Worm (Caenorhabditis elegans): ENCODE results near the gene malt-1.

Gene malt-1

ce11 chrII:6934729-6935128 is 16.4 kb downstream of the malt-1 start:
- TF ChIP-seq ceh-9 (tag; optimal IDR thresholded peaks at IDR 0.05) (no peak), pha-4 (tag; optimal IDR thresholded peaks at IDR 0.05) (peak; percentile 43), lin-39 (tag; optimal IDR thresholded peaks at IDR 0.05) (peak; percentile 46)

- TF ChIP-seq pha-4 (tag; optimal IDR thresholded peaks at IDR 0.05) (peak; percentile 13), lsy-12 (tag; optimal IDR thresholded peaks at IDR 0.05) (no peak), nhr-76 (tag; optimal IDR thresholded peaks at IDR 0.05) (no peak), ceh-28 (tag; optimal IDR thresholded peaks at IDR 0.05) (peak; percentile 70), daf-12 (tag; optimal IDR thresholded peaks at IDR 0.05) (no peak)
These were observed 18.1 kb downstream of the malt-1 start for ce11 chrII:6932978-6933377.

- TF ChIP-seq elt-2 (tag; optimal IDR thresholded peaks at IDR 0.05) = peak; percentile 1
- TF ChIP-seq pha-4 (tag; optimal IDR thresholded peaks at IDR 0.05) = peak; percentile 4
- no peak for TF ChIP-seq fos-1 (tag; optimal IDR thresholded peaks at IDR 0.05)
- TF ChIP-seq nfya-1 (tag; optimal IDR thresholded peaks at IDR 0.05; ENCODE audit: insufficient read depth) = peak; percentile 28
- no peak for TF ChIP-seq fkh-10 (GFP tag; optimal IDR thresholded peaks at IDR 0.05)
These were observed 21.0 kb downstream of the malt-1 start for ce11 chrII:6930072-6930471.

ce11 chrII:6928416-6928815 is 22.7 kb downstream of the malt-1 start, which contains the start of gene flcn-1:
flcn-1 (plus strand) TSS chrII:6928763.
- TF ChIP-seq ztf-4 (tag; optimal IDR thresholded peaks at IDR 0.05) (no peak), pha-4 (tag; optimal IDR thresholded peaks at IDR 0.05) (peak; percentile 47), nfya-1 (tag; optimal IDR thresholded peaks at IDR 0.05; ENCODE audit: insufficient read depth) (peak; percentile 57), ceh-16 (tag; optimal IDR thresholded peaks at IDR 0.05) (no peak), fos-1 (tag; optimal IDR thresholded peaks at IDR 0.05) (no peak), skn-1 (tag; optimal IDR thresholded peaks at IDR 0.05) (no peak), nhr-67 (tag; optimal IDR thresholded peaks at IDR 0.05) (no peak), zag-1 (tag; optimal IDR thresholded peaks at IDR 0.05) (no peak), snpc-4 (tag; optimal IDR thresholded peaks at IDR 0.05) (peak; percentile 43), egl-5 (tag; optimal IDR thresholded peaks at IDR 0.05) (no peak), ama-1 (optimal IDR thresholded peaks at IDR 0.05) (no peak), daf-12 (tag; optimal IDR thresholded peaks at IDR 0.05) (no peak), pqm-1 (tag; optimal IDR thresholded peaks at IDR 0.05) (peak; percentile 2), ceh-9 (tag; optimal IDR thresholded peaks at IDR 0.05) (no peak), ztf-11 (tag; optimal IDR thresholded peaks at IDR 0.05) (no peak), elt-2 (tag; optimal IDR thresholded peaks at IDR 0.05) (peak; percentile 50), fkh-10 (GFP tag; optimal IDR thresholded peaks at IDR 0.05) (no peak), unc-39 (tag; optimal IDR thresholded peaks at IDR 0.05) (no peak), sea-2 (GFP tag; optimal IDR thresholded peaks at IDR 0.05) (no peak), ZK546.5 (tag; optimal IDR thresholded peaks at IDR 0.05) (no peak), nhr-25 (tag; optimal IDR thresholded peaks at IDR 0.05) (no peak), nhr-23 (tag; optimal IDR thresholded peaks at IDR 0.05) (no peak), hmg-11 (tag; optimal IDR thresholded peaks at IDR 0.05) (peak; percentile 64), nhr-77 (tag; optimal IDR thresholded peaks at IDR 0.05) (no peak), nhr-11 (tag; optimal IDR thresholded peaks at IDR 0.05) (no peak), nhr-43 (tag; optimal IDR thresholded peaks at IDR 0.05; ENCODE audit: poor library complexity, severe bottlenecking) (no peak), fkh-2 (tag; optimal IDR thresholded peaks at IDR 0.05) (no peak), nhr-76 (tag; optimal IDR thresholded peaks at IDR 0.05) (no peak), R02D3.7 (tag; optimal IDR thresholded peaks at IDR 0.05) (no peak), mml-1 (tag; optimal IDR thresholded peaks at IDR 0.05) (no peak), jun-1 (tag; optimal IDR thresholded peaks at IDR 0.05) (no peak), lsy-12 (tag; optimal IDR thresholded peaks at IDR 0.05) (peak; percentile 3), elt-1 (tag; optimal IDR thresholded peaks at IDR 0.05) (no peak), nhr-237 (tag; optimal IDR thresholded peaks at IDR 0.05) (no peak), nhr-12 (tag; optimal IDR thresholded peaks at IDR 0.05) (no peak), ceh-28 (tag; optimal IDR thresholded peaks at IDR 0.05) (no peak)

ce11 chrII:6927603-6928002 is 23.5 kb downstream of the malt-1 start, which contains the start of gene F22D3.4:
F22D3.4 (minus strand) TSS chrII:6927603.
- no peak for TF ChIP-seq nhr-43 (tag; optimal IDR thresholded peaks at IDR 0.05; ENCODE audit: poor library complexity, severe bottlenecking)
- TF ChIP-seq elt-2 (tag; optimal IDR thresholded peaks at IDR 0.05) = peak; percentile 21
- no peak for TF ChIP-seq ceh-28 (tag; optimal IDR thresholded peaks at IDR 0.05)
- TF ChIP-seq elt-1 (tag; optimal IDR thresholded peaks at IDR 0.05) = no peak
- no peak for TF ChIP-seq egl-5 (tag; optimal IDR thresholded peaks at IDR 0.05)
